Worm (Caenorhabditis elegans) whole organism, early embryonic: Measurements from ENCODE around the gene C10A4.9.

Experiments used
- B0310.2 ChIP-seq: sonication (generic microtip); optimal IDR thresholded peaks from 2 replicates; lab custom pipeline; 2016; ENCODE audit warnings: mild to moderate bottlenecking, missing genetic modification characterization, missing compliant biosample characterization
- F13C5.2 ChIP-seq: sonication (generic microtip); optimal IDR thresholded peaks from 2 replicates; lab custom pipeline; 2017; ENCODE audit warnings: mild to moderate bottlenecking, missing genetic modification characterization, inconsistent platforms, missing compliant biosample characterization
- aly-1 ChIP-seq: sonication (generic microtip); optimal IDR thresholded peaks from 2 replicates; lab custom pipeline; 2016; ENCODE audit warnings: missing genetic modification characterization, missing compliant biosample characterization
- ama-1 ChIP-seq: fragments of 150-350 bp; optimal IDR thresholded peaks from 2 replicates; lab custom pipeline; 2014
- ceh-13 ChIP-seq: fragments of 200-800 bp; sonication (Bioruptor generic); optimal IDR thresholded peaks from 2 replicates; lab custom pipeline; 2018; ENCODE audit warnings: mild to moderate bottlenecking, missing genetic modification characterization, missing compliant biosample characterization
- ceh-36 ChIP-seq: sonication (generic microtip); optimal IDR thresholded peaks from 2 replicates; lab custom pipeline; 2016; ENCODE audit warnings: missing genetic modification characterization, inconsistent platforms, missing compliant biosample characterization
- ets-7 ChIP-seq: sonication (generic microtip); optimal IDR thresholded peaks from 2 replicates; lab custom pipeline; 2016; ENCODE audit warnings: missing genotype, missing genetic modification characterization, missing compliant biosample characterization
- flt-1 ChIP-seq: fragments of 200-800 bp; sonication (Bioruptor generic); IDR thresholded peaks from 2 replicates; pipeline ENCODE4 v1.3.6; 2022; ENCODE audit warnings: missing genetic modification characterization, missing compliant biosample characterization
- hmbx-1 ChIP-seq: sonication (generic microtip); optimal IDR thresholded peaks from 2 replicates; lab custom pipeline; 2016; ENCODE audit warnings: mild to moderate bottlenecking, missing genetic modification characterization, missing compliant biosample characterization
- hmg-4 ChIP-seq: fragments of 200-800 bp; sonication (Bioruptor generic); optimal IDR thresholded peaks from 2 replicates; lab custom pipeline; 2018; ENCODE audit warnings: mild to moderate bottlenecking, missing genetic modification characterization, missing compliant biosample characterization
- hnd-1 ChIP-seq: sonication (generic microtip); optimal IDR thresholded peaks from 2 replicates; lab custom pipeline; 2016; ENCODE audit warnings: missing genetic modification characterization, missing compliant biosample characterization
- pes-1 ChIP-seq: fragments of 200-800 bp; sonication (Bioruptor generic); IDR thresholded peaks from 2 replicates; pipeline ENCODE4 v1.3.6; 2022; ENCODE audit warnings: missing genetic modification reagents, missing genetic modification characterization, missing compliant biosample characterization
- scrt-1 ChIP-seq: fragments of 200-800 bp; sonication (Bioruptor generic); IDR thresholded peaks from 2 replicates; pipeline ENCODE4 v1.3.6; 2022; ENCODE audit warnings: missing genetic modification characterization, missing compliant biosample characterization
- sea-1 ChIP-seq: fragments of 200-800 bp; sonication (Bioruptor generic); conservative IDR thresholded peaks from 2 replicates; pipeline ENCODE4 v1.3.6; 2022; ENCODE audit warnings: missing genetic modification characterization, missing compliant biosample characterization
- tbx-11 ChIP-seq: fragments of 200-800 bp; sonication (Bioruptor generic); IDR thresholded peaks from 2 replicates; pipeline ENCODE4 v1.3.6; 2022; ENCODE audit warnings: missing genetic modification characterization, missing compliant biosample characterization
- tbx-37 ChIP-seq: fragments of 200-800 bp; sonication (Bioruptor generic); conservative IDR thresholded peaks from 2 replicates; pipeline ENCODE4 v1.3.6; 2022; ENCODE audit warnings: missing genetic modification reagents, missing genetic modification characterization, missing compliant biosample characterization
- tra-4 ChIP-seq: sonication (generic microtip); optimal IDR thresholded peaks from 2 replicates; lab custom pipeline; 2017; ENCODE audit warnings: missing genetic modification characterization, missing compliant biosample characterization

C10A4.9 gene

DNA sequence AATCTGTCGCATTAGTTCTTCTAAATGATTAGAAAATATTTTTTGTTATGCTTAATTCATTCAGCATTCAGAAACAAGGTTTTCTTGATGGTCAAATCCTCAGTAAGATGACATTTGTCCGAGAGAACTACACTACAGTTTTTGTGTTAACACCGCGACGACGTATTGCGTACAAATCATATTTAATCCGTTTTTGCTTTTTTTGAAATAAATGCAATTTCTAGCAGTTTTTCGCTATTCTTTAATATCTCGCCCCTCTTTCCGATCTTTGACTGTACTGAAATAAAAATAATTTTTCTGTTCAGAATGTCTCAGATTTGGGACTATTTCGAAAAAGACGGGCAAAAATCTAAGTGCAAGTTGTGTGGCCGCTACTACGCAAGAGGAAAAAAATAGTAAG, 4.6 kb upstream of the C10A4.9 start, which contains the start of gene C10A4.1:
Gene C10A4.1, plus strand, starts transcription at position 301 of the 400 bp plus-strand sequence.
- TF ChIP-seq ama-1 = no peak
- TF ChIP-seq ceh-13 (GFP tag; lab: Kevin White, UChicago) = no peak
- TF ChIP-seq tra-4 (tag; lab: Kevin White, UChicago) = no peak
- no peak for TF ChIP-seq hmbx-1 (tag; lab: Kevin White, UChicago)
- no peak for TF ChIP-seq aly-1
- TF ChIP-seq tbx-11 (GFP tag; lab: Robert Waterston, UW) = no peak
- no peak for TF ChIP-seq hmg-4

DNA sequence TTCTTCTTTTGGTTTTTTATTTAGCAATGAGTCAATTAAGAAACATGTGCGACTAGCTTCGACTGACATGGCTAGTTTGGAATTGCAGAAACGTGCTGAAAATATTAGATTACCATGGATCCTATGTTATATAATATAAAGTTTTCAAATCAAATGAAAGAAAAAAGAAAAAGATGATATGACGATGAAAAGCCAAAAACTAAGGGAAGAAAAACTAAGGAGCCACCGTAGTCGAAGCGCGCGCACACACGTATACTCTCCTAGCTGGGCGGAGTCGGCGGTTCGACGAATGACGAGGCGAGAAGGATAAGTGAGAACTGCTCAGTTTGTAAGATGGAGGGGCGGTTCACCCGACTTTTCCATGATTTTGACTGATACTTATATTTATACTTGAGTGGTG, 4.1 kb downstream of the C10A4.9 start, which contains the start of gene mnm-2:
Gene mnm-2, minus strand, starts transcription at position 101 of the 400 bp plus-strand sequence.
- no peak for TF ChIP-seq flt-1
- TF ChIP-seq tbx-11 (GFP tag; lab: Robert Waterston, UW) = no peak
- TF ChIP-seq hmbx-1 (tag; lab: Kevin White, UChicago) = no peak
- TF ChIP-seq scrt-1 (GFP tag; lab: Robert Waterston, UW) = no peak
- TF ChIP-seq B0310.2 (tag; lab: Kevin White, UChicago) = no peak
- TF ChIP-seq hnd-1 (tag; lab: Kevin White, UChicago) = no peak
- TF ChIP-seq hmg-4 = no peak
- TF ChIP-seq tbx-37 = no peak
- TF ChIP-seq F13C5.2 = no peak

DNA sequence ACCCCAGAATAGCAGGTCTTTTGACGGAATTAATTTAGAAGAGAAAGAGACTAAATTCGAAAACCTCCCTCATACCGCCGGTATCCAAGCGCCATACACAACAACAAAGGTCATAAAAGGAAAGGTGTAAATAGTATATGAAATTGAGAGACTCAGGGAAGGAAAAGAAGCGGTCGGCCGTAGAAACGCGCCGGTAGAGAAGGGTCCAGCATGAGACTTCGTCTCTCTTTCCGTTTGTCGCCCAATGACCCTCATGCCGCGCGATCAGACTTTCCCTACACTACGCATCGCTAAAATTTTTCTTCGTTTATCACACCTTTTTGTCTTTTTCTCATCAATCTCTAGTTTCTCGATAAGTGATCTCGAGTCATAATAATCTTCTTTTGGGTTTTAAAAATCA, 9.8 kb downstream of the C10A4.9 start:
- TF ChIP-seq tbx-37 (no peak), sea-1 (GFP tag; lab: Robert Waterston, UW) (no peak), scrt-1 (GFP tag; lab: Robert Waterston, UW) (no peak), tbx-11 (GFP tag; lab: Robert Waterston, UW) (no peak), ceh-36 (no peak), hmbx-1 (tag; lab: Kevin White, UChicago) (no peak), hmg-4 (no peak), hnd-1 (tag; lab: Kevin White, UChicago) (no peak), F13C5.2 (no peak), B0310.2 (tag; lab: Kevin White, UChicago) (no peak), aly-1 (no peak), pes-1 (no peak), tra-4 (tag; lab: Kevin White, UChicago) (no peak), ets-7 (tag; lab: Kevin White, UChicago) (no peak), ama-1 (no peak), flt-1 (no peak), ceh-13 (GFP tag; lab: Kevin White, UChicago) (no peak)

DNA sequence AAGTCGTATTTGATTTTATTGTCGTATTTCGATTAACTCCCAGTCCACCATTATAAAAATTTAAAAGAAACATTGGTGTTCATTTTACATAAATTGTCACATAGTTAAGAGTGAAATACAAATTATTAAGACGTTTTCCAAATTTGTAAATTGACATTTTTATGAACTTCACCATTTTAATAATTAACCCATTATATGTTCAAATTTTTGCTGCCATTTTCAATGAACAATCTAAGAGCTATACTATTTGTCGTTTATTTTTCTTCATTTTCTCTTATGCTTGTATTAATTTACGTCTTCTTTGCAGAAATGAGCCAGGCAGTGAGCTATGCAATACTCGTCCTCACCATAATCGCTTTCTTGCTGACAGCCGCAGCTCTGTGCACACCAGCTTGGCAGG, 10.5 kb downstream of the C10A4.9 start, which contains the start of gene clc-2:
Gene clc-2, plus strand, starts transcription at position 301 of the 400 bp plus-strand sequence.
- TF ChIP-seq sea-1 (GFP tag; lab: Robert Waterston, UW) (no peak), tbx-11 (GFP tag; lab: Robert Waterston, UW) (no peak), pes-1 (no peak), hmg-4 (no peak), hmbx-1 (tag; lab: Kevin White, UChicago) (no peak), ceh-13 (GFP tag; lab: Kevin White, UChicago) (no peak), scrt-1 (GFP tag; lab: Robert Waterston, UW) (no peak), ets-7 (tag; lab: Kevin White, UChicago) (no peak), tbx-37 (no peak), flt-1 (no peak), tra-4 (tag; lab: Kevin White, UChicago) (no peak), aly-1 (no peak)

DNA sequence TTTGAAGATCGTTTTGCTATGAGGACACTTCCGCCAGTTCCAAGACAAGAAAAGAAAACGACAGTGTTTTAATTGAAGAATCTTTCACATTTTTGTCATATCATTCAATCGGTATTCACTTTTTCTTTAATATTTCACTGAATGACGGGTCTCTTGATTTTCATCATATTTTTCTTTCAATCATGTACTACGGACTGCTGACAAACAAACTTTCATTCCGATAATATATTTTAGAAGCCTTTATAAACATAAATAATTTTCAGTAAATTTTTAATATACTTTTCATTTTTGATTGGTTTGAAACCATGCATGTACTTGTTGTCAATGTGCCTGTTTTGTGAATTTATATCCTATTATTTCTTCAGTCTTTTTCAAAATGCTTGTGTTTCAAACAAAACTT, 12.6 kb downstream of the C10A4.9 start, which contains the start of gene clc-5:
Gene clc-5, plus strand, starts transcription at position 301 of the 400 bp plus-strand sequence.
- TF ChIP-seq aly-1 (no peak), flt-1 (no peak), ets-7 (tag; lab: Kevin White, UChicago) (no peak), F13C5.2 (no peak), hmbx-1 (tag; lab: Kevin White, UChicago) (no peak)

DNA sequence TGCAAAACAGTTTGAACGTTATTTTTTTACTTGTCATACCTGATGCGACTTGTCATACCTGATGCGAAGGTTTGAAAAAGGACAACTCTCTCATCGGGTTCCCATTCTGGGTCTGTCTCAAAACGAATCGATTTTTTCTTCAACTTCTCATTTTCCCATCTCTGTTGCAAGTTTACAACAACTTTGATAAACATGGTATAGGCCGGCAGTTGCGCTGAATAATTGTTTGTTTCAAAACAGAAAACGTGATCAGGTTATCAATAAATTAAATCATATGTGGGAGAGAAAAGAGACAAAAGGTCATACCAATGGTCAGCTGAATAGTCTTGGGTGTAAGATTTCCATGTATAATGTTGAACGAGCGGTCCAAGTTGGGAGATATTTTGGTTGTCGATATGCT, 16.2 kb downstream of the C10A4.9 start:
- TF ChIP-seq sea-1 (GFP tag; lab: Robert Waterston, UW) = no peak

DNA sequence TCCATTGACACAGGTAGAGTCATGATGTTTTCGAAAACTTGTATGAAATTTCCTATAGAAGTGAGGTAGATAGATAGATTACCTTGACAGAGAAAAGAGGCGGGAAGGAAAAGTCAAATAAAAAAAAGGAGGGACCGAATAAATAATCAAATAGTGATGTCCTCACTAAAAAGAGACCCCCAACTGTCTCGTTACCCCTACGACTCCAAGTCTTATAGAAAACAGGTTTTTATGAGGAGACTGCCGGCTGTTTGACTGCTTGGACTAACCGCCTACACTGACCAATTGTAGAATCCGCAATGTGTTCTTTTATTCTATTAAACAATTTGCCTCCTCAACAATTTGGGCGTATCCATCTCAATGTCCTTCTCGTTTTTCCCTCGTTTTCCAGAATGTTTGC, 17.3 kb downstream of the C10A4.9 start, which contains the start of gene C01C10.2:
Gene C01C10.2, minus strand, starts transcription at position 170 of the 400 bp plus-strand sequence.
- TF ChIP-seq tbx-11 (GFP tag; lab: Robert Waterston, UW) (no peak), flt-1 (no peak), tbx-37 (no peak), scrt-1 (GFP tag; lab: Robert Waterston, UW) (no peak), hmg-4 (no peak), ets-7 (tag; lab: Kevin White, UChicago) (no peak), tra-4 (tag; lab: Kevin White, UChicago) (no peak), aly-1 (no peak), ceh-13 (GFP tag; lab: Kevin White, UChicago) (no peak), hnd-1 (tag; lab: Kevin White, UChicago) (no peak), sea-1 (GFP tag; lab: Robert Waterston, UW) (no peak), hmbx-1 (tag; lab: Kevin White, UChicago) (no peak), pes-1 (no peak), ama-1 (no peak)

DNA sequence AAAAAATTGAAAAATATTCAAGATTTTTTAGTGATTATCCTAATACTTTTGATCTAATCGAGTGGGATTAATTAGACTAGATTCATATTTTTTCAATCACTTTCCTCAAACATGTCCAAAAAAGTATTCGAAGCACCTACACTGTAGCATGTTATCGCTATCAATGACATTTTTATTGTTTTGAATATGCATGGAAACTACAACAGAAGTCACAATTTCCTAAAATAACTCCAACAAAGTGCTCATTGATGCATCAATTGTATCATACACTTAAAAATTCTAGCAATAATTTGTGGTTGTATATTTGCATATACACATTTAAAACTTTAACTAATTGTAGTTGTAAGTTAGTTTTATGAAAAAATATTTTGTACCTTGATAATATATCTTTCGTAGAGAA, 19.4 kb downstream of the C10A4.9 start:
- TF ChIP-seq ama-1 (no peak), hnd-1 (tag; lab: Kevin White, UChicago) (no peak), aly-1 (no peak), sea-1 (GFP tag; lab: Robert Waterston, UW) (no peak), hmbx-1 (tag; lab: Kevin White, UChicago) (no peak), B0310.2 (tag; lab: Kevin White, UChicago) (no peak)

DNA sequence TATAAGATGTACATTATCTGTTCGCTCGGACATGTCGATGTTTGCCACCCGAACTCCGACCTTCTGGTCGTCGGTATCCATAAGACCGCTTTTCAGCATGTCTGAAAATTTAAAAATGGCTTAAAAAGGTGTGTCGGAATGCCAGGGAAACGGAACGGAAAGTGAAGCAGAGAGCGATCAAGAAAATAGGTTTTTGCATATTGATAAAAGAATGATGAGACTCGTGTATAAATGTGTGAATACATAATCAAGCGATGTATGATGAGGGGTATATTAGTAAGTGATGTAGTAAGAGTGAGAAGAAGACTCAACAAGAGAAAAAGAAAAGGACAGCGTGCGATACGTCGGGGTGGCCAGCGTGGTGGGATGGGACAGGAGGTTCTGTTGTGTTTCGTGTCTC, 21.8 kb downstream of the C10A4.9 start, which contains the start of gene acl-12:
Gene acl-12, minus strand, starts transcription at position 101 of the 400 bp plus-strand sequence.
- TF ChIP-seq ceh-13 (GFP tag; lab: Kevin White, UChicago) (no peak), ama-1 (no peak)
